Worm (Caenorhabditis elegans) whole organism, midembryonic: Measurements from ENCODE around the gene F21D12.3.

ENCODE experiments used
- cog-1 ChIP-seq: sonication (generic microtip); optimal IDR thresholded peaks from 2 replicates; lab custom pipeline; 2016; ENCODE audit warnings: missing genetic modification characterization, missing compliant biosample characterization
- ref-1 ChIP-seq: fragments of 200-800 bp; sonication (Bioruptor generic); conservative IDR thresholded peaks from 2 replicates; pipeline ENCODE4 v1.3.6; 2022; ENCODE audit warnings: missing genetic modification reagents, missing genetic modification characterization, missing compliant biosample characterization
- ztf-29 ChIP-seq: fragments of 200-800 bp; sonication (Bioruptor generic); IDR thresholded peaks from 2 replicates; pipeline ENCODE4 v1.3.6; 2022; ENCODE audit warnings: missing genetic modification reagents, missing genetic modification characterization, missing compliant biosample characterization

ce11 chrII:7279808-7280207 lies 44.0 kb downstream of the F21D12.3 start:
- TF ChIP-seq ref-1 (GFP tag; lab: Robert Waterston, UW) (no peak), ztf-29 (GFP tag; lab: Robert Waterston, UW) (no peak), cog-1 (tag; lab: Kevin White, UChicago) (no peak)
